Worm (Caenorhabditis elegans): Measurements from ENCODE around the gene gsy-1.

The gsy-1 gene

DNA sequence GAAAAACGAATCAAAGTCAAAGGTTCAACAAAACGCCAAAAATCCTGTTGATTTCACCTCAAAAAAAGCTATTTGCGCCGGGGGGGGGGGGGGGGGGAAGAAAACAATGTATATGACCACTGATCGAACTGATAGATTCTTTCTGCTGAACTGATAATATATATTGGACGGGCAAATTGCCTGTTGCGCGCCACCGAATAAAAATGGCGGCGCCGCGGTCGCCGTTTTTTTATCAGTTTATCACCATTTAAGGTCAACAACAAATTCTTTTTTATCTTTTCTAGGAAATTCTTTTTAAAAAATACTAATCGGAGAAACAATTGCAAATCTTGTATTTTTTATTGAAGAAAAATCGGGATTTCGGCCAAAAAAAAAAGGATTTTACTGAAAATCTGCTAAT is 1.8 kb upstream of the gsy-1 start:
- peak; percentile 17 for TF ChIP-seq pqm-1 (tag; optimal IDR thresholded peaks at IDR 0.05)
- no peak for TF ChIP-seq zag-1 (tag; optimal IDR thresholded peaks at IDR 0.05)
- TF ChIP-seq fkh-10 (GFP tag; optimal IDR thresholded peaks at IDR 0.05): no peak
- no peak for TF ChIP-seq fkh-2 (tag; optimal IDR thresholded peaks at IDR 0.05)
- TF ChIP-seq tbx-2 (tag; optimal IDR thresholded peaks at IDR 0.05): no peak
- TF ChIP-seq elt-2 (tag; optimal IDR thresholded peaks at IDR 0.05): peak; percentile 89

DNA sequence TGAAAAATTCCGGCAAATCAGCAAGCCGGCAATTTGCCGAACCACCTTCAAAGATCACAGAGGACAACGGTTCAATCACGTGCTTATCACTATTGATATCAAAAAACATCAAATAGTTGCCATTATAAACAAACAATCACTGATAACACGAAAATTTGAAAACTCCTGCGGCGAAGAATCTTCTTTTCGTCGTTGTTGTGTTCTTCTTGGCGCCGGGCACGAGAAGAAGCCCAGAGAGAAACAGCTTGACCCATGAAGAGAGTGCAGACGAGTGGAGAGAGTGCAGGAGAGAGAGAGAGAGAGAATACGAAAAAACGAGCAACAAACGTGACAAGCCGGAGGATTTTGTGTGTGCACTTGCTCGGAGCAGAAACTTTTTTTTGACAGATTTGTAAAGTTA is 776 bp upstream of the gsy-1 start:
- TF ChIP-seq egl-27 (tag; optimal IDR thresholded peaks at IDR 0.05): no peak
- no peak for TF ChIP-seq lin-15B (tag; optimal IDR thresholded peaks at IDR 0.05)
- TF ChIP-seq ceh-9 (tag; optimal IDR thresholded peaks at IDR 0.05): no peak
- TF ChIP-seq snpc-4 (tag; optimal IDR thresholded peaks at IDR 0.05): peak; percentile 9
- no peak for TF ChIP-seq elt-1 (tag; optimal IDR thresholded peaks at IDR 0.05)
- peak; percentile 98 for TF ChIP-seq elt-2 (tag; optimal IDR thresholded peaks at IDR 0.05)
- TF ChIP-seq nhr-67 (tag; optimal IDR thresholded peaks at IDR 0.05): no peak
- TF ChIP-seq pha-4 (tag; optimal IDR thresholded peaks at IDR 0.05): peak; percentile 93
- TF ChIP-seq nfya-1 (tag; optimal IDR thresholded peaks at IDR 0.05; ENCODE audit: insufficient read depth): peak; percentile 27
- no peak for TF ChIP-seq zag-1 (tag; optimal IDR thresholded peaks at IDR 0.05)
- no peak for TF ChIP-seq nhr-23 (tag; optimal IDR thresholded peaks at IDR 0.05)
- peak; percentile 17 for TF ChIP-seq lsy-12 (tag; optimal IDR thresholded peaks at IDR 0.05)
- no peak for TF ChIP-seq nhr-237 (tag; optimal IDR thresholded peaks at IDR 0.05)
- peak; percentile 27 for TF ChIP-seq ama-1 (optimal IDR thresholded peaks at IDR 0.05)
- no peak for TF ChIP-seq ceh-82 (tag; optimal IDR thresholded peaks at IDR 0.05)
- TF ChIP-seq daf-12 (tag; optimal IDR thresholded peaks at IDR 0.05): no peak
- TF ChIP-seq hmg-11 (tag; optimal IDR thresholded peaks at IDR 0.05): peak; percentile 12
- TF ChIP-seq lin-39 (tag; optimal IDR thresholded peaks at IDR 0.05): peak; percentile 34
- TF ChIP-seq jun-1 (tag; optimal IDR thresholded peaks at IDR 0.05): peak; percentile 41
- TF ChIP-seq mdl-1 (tag; optimal IDR thresholded peaks at IDR 0.05): peak; percentile 38
- peak; percentile 95 for TF ChIP-seq pqm-1 (tag; optimal IDR thresholded peaks at IDR 0.05)
- TF ChIP-seq sea-2 (GFP tag; optimal IDR thresholded peaks at IDR 0.05): no peak
- TF ChIP-seq fkh-10 (GFP tag; optimal IDR thresholded peaks at IDR 0.05): no peak
- TF ChIP-seq ceh-16 (tag; optimal IDR thresholded peaks at IDR 0.05): no peak
- no peak for TF ChIP-seq egl-5 (tag; optimal IDR thresholded peaks at IDR 0.05)
- TF ChIP-seq skn-1 (tag; optimal IDR thresholded peaks at IDR 0.05): no peak

DNA sequence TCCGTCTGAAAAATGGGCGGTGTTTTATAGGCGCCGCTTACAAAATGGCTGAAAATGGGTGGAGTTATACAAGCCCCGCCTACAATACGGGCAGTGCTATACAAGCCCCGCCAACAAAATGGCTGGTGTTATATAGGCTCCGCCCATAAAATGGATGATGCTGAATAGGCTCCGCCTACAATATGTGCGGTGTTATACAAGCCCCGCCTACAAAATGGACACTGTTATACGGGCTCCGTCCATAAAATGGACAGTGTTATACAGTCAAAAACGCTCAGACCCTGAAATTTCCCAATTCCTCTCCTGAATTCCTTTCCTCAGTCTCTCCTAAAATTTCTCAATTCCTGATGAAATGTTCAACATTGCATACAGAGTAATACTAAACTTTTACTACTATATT is 11.8 kb downstream of the gsy-1 start:
- TF ChIP-seq zag-1 (tag; optimal IDR thresholded peaks at IDR 0.05) (no peak), aly-2 (tag; optimal IDR thresholded peaks at IDR 0.05) (no peak), ceh-16 (tag; optimal IDR thresholded peaks at IDR 0.05) (no peak), ceh-28 (tag; optimal IDR thresholded peaks at IDR 0.05) (no peak), nhr-237 (tag; optimal IDR thresholded peaks at IDR 0.05) (no peak), nhr-23 (tag; optimal IDR thresholded peaks at IDR 0.05) (no peak), hmg-11 (tag; optimal IDR thresholded peaks at IDR 0.05) (no peak), unc-39 (tag; optimal IDR thresholded peaks at IDR 0.05) (no peak), pqm-1 (tag; optimal IDR thresholded peaks at IDR 0.05) (no peak), fos-1 (tag; optimal IDR thresholded peaks at IDR 0.05) (no peak), mdl-1 (tag; optimal IDR thresholded peaks at IDR 0.05) (no peak), ztf-4 (tag; optimal IDR thresholded peaks at IDR 0.05) (no peak), nhr-77 (tag; optimal IDR thresholded peaks at IDR 0.05) (no peak), egl-5 (tag; optimal IDR thresholded peaks at IDR 0.05) (no peak)

DNA sequence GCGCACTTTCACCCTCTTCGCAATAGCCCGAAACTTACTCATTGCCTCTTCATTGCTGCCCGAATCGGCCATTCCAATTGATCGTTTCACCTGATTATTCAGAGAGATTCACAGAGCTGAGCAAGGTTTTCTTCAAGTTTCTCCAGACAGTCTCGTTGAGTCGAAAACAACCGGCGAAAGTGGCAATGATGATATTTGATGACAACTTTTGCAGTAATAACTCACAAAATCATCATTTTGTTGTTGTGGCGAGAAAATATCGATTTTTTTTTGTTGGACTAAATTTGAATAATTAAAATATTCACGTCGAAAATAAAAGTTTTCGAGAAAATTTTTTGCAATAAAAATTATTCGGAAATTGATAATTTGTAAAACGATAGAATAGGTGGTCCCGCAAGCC is 12.3 kb downstream of the gsy-1 start, which contains the start of gene snf-5:
Gene snf-5 (minus strand): TSS at position 182 of the 400 bp plus-strand sequence.
- TF ChIP-seq nhr-25 (tag; optimal IDR thresholded peaks at IDR 0.05) (no peak), lin-39 (tag; optimal IDR thresholded peaks at IDR 0.05) (no peak), nhr-237 (tag; optimal IDR thresholded peaks at IDR 0.05) (no peak), jun-1 (tag; optimal IDR thresholded peaks at IDR 0.05) (no peak), ceh-28 (tag; optimal IDR thresholded peaks at IDR 0.05) (no peak), nhr-67 (tag; optimal IDR thresholded peaks at IDR 0.05) (no peak), daf-12 (tag; optimal IDR thresholded peaks at IDR 0.05) (no peak), nhr-28 (tag; optimal IDR thresholded peaks at IDR 0.05) (no peak), nhr-12 (tag; optimal IDR thresholded peaks at IDR 0.05) (no peak), hmg-11 (tag; optimal IDR thresholded peaks at IDR 0.05) (no peak), tbx-2 (tag; optimal IDR thresholded peaks at IDR 0.05) (no peak), skn-1 (tag; optimal IDR thresholded peaks at IDR 0.05) (no peak), fos-1 (tag; optimal IDR thresholded peaks at IDR 0.05) (no peak), ztf-11 (tag; optimal IDR thresholded peaks at IDR 0.05) (no peak), nhr-11 (tag; optimal IDR thresholded peaks at IDR 0.05) (no peak)
